Fruit fly (Drosophila melanogaster): Measurements from ENCODE around the gene swm.

swm gene

DNA sequence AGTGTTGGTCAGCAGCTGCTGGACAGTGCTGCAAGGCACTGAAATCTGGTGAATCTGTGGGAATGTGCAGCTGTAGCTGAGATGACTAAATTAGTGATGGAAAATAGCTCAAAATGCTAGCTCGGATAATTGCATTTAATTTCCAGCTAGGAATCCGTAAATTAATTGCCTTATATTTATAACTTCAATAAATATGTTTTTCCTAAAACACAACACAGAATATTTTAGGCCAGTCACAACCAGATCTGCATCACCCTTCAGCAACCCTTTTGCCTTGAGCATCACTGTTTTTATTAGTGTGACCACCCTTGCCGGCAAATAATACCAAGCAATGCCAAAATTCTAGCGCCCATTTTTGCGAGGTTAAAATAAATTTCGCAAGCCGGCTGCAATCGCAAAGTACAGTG, 48.3 kb upstream of the swm start, which contains the start of gene Hs2st (continued):
- TF ChIP-seq CG18476 (GFP tag; optimal IDR thresholded peaks at IDR 0.05) (peak; percentile 93), sd (tag; optimal IDR thresholded peaks at IDR 0.05) (peak; percentile 98), gt (GFP tag; IDR thresholded peaks at IDR 0.05) (peak; percentile 83), Nf-YA (GFP tag; IDR thresholded peaks at IDR 0.05) (peak; percentile 65; the same call in 1 of the 2 replicates), CG13296 (GFP tag; optimal IDR thresholded peaks at IDR 0.05) (peak; percentile 84), inv (GFP tag; IDR thresholded peaks at IDR 0.05; ENCODE audit: partially characterized antibody) (peak; percentile 29; the same call in 1 of the 2 replicates), GATAe (GFP tag; conservative IDR thresholded peaks at IDR 0.05) (peak; percentile 73), CG4404 (GFP tag; IDR thresholded peaks at IDR 0.05) (peak; percentile 96), NfI (GFP tag; optimal IDR thresholded peaks at IDR 0.05) (peak; percentile 93), fd3F (GFP tag; optimal IDR thresholded peaks at IDR 0.05) (peak; percentile 88), hth (optimal IDR thresholded peaks at IDR 0.05) (no peak), dmrt11E (tag; optimal IDR thresholded peaks at IDR 0.05) (peak; percentile 89), gsb (GFP tag; IDR thresholded peaks at IDR 0.05) (peak; percentile 68), wdn (GFP tag; IDR thresholded peaks at IDR 0.05) (peak; percentile 89), sim (GFP tag; IDR thresholded peaks at IDR 0.05) (peak; percentile 64; the same call in 1 of the 2 replicates), CG31365 (tag; optimal IDR thresholded peaks at IDR 0.05) (peak; percentile 66), pum (GFP tag; optimal IDR thresholded peaks at IDR 0.05) (peak; percentile 96), D19B (GFP tag; optimal IDR thresholded peaks at IDR 0.05) (peak; percentile 80), CG9817 (tag; optimal IDR thresholded peaks at IDR 0.05) (peak; percentile 95), CG3838 (GFP tag; optimal IDR thresholded peaks at IDR 0.05) (peak; percentile 79), CG17612 (GFP tag; IDR thresholded peaks at IDR 0.05) (peak; percentile 78), Opbp (GFP tag; IDR thresholded peaks at IDR 0.05; ENCODE audit: partially characterized antibody) (0 out of 3 replicates have a peak, but pooled peaks have one; percentile 53), bigmax (GFP tag; optimal IDR thresholded peaks at IDR 0.05) (peak; percentile 89), ash1 (GFP tag; optimal IDR thresholded peaks at IDR 0.05) (no peak), ssp (GFP tag; IDR thresholded peaks at IDR 0.05) (peak; percentile 90), yki (optimal IDR thresholded peaks at IDR 0.05) (no peak), CG7963 (GFP tag; IDR thresholded peaks at IDR 0.05; ENCODE audit: partially characterized antibody) (no peak), CG34422 (GFP tag; IDR thresholded peaks at IDR 0.05) (peak; percentile 94), emc (GFP tag; optimal IDR thresholded peaks at IDR 0.05) (peak; percentile 84), CG16815 (GFP tag; optimal IDR thresholded peaks at IDR 0.05) (peak; percentile 94), rib (GFP tag; IDR thresholded peaks at IDR 0.05) (peak; percentile 91; the same call in 1 of the 2 replicates), vvl (GFP tag; IDR thresholded peaks at IDR 0.05) (peak; percentile 94), vfl (GFP tag; optimal IDR thresholded peaks at IDR 0.05) (peak; percentile 95), CG8924 (tag; optimal IDR thresholded peaks at IDR 0.05) (peak; percentile 88), org-1 (GFP tag; optimal IDR thresholded peaks at IDR 0.05) (peak; percentile 79), dmrt99B (tag; optimal IDR thresholded peaks at IDR 0.05) (peak; percentile 86), sob (GFP tag; IDR thresholded peaks at IDR 0.05) (peak; percentile 96), Taf1 (GFP tag; IDR thresholded peaks at IDR 0.05) (peak; percentile 90), gem (tag; optimal IDR thresholded peaks at IDR 0.05) (peak; percentile 94), Ptx1 (GFP tag; IDR thresholded peaks at IDR 0.05) (peak; percentile 97), klu (GFP tag; IDR thresholded peaks at IDR 0.05) (peak; percentile 94), trh (GFP tag; optimal IDR thresholded peaks at IDR 0.05) (peak; percentile 81), CG11696 (GFP tag; IDR thresholded peaks at IDR 0.05) (peak; percentile 55), Ravus (GFP tag; IDR thresholded peaks at IDR 0.05) (peak; percentile 79), Hr39 (optimal IDR thresholded peaks at IDR 0.05) (no peak), ro (GFP tag; IDR thresholded peaks at IDR 0.05) (peak; percentile 70), disco-r (GFP tag; optimal IDR thresholded peaks at IDR 0.05) (peak; percentile 87), CG8765 (GFP tag; IDR thresholded peaks at IDR 0.05) (peak; percentile 91), H15 (GFP tag; IDR thresholded peaks at IDR 0.05) (peak; percentile 92), run (tag; optimal IDR thresholded peaks at IDR 0.05) (peak; percentile 19), Deaf1 (tag; optimal IDR thresholded peaks at IDR 0.05) (no peak), CG4730 (GFP tag; IDR thresholded peaks at IDR 0.05) (peak; percentile 90)

Data from whole organism, embryonic.